Fruit fly (Drosophila melanogaster) whole organism, pupa: Measurements from ENCODE around the gene CG42553.

Experiments used
- CG12605 ChIP-seq: fragments of 200-800 bp; sonication (Bioruptor generic); IDR thresholded peaks from 2 replicates; pipeline ENCODE4 v1.3.6; 2022; ENCODE audit warnings: missing biosample characterization, missing genetic modification characterization
- CG15710 ChIP-seq: fragments of 200-800 bp; sonication (Bioruptor generic); optimal IDR thresholded peaks from 2 replicates; lab custom pipeline; 2018; ENCODE audit warnings: missing biosample characterization, mild to moderate bottlenecking, missing genetic modification characterization, moderate library complexity
- CG9948 ChIP-seq: fragments of 200-800 bp; sonication (Bioruptor generic); optimal IDR thresholded peaks from 2 replicates; lab custom pipeline; 2018; ENCODE audit warnings: missing biosample characterization, mild to moderate bottlenecking, missing genetic modification characterization, moderate library complexity
- D1 ChIP-seq: fragments of 200-800 bp; sonication (Bioruptor generic); optimal IDR thresholded peaks from 2 replicates; lab custom pipeline; 2018; ENCODE audit warnings: missing biosample characterization, mild to moderate bottlenecking, missing genetic modification characterization, moderate library complexity
- Pif1B ChIP-seq: fragments of 200-800 bp; sonication (Bioruptor generic); optimal IDR thresholded peaks from 3 replicates; lab custom pipeline; 2016; ENCODE audit warnings: missing biosample characterization, missing genetic modification characterization
- fd96Ca ChIP-seq: fragments of 200-800 bp; sonication (Bioruptor generic); IDR thresholded peaks from 3 replicates; pipeline ENCODE4 v1.3.6; 2022; ENCODE audit warnings: missing biosample characterization, missing genetic modification characterization
- gl ChIP-seq: fragments of 200-800 bp; sonication (Bioruptor generic); optimal IDR thresholded peaks from 2 replicates; lab custom pipeline; 2018; ENCODE audit warnings: missing biosample characterization, mild to moderate bottlenecking, missing genetic modification characterization

- TF ChIP-seq Pif1B (GFP tag; lab: Kevin White, UChicago) (no peak), CG15710 (tag; lab: Kevin White, UChicago) (peak; percentile 14), CG9948 (peak; percentile 43), D1 (tag; lab: Kevin White, UChicago) (no peak), gl (tag; lab: Kevin White, UChicago) (no peak), fd96Ca (GFP tag; lab: Robert Waterston, UW) (no peak), CG12605 (GFP tag; lab: Robert Waterston, UW) (0 out of 2 replicates have a peak, but pooled peaks have one; percentile 23)
Observed at dm6 chr3L:796926-797802, 36.7 kb upstream of the CG42553 start.
